Fruit fly (Drosophila melanogaster): ENCODE results near the gene Surf6.

The Surf6 gene

DNA sequence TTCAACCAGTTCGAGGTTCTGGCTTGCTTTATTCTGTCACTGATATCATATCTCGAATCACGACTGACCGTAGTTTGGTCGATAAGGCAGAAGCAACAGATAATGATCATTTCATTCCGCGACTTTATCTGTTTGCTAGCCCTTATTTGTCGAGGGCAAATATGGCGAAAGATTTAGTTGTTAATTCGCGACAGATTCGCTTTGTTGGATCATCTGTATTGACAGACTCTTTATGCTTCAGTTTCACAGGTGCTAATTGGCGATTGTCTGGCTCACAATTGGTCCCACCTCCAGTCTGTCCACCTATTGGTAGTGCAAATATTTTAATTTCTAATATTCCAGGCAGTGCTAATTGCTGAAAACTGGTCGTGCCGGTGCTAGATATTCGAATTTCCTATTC, 19.7 kb upstream of the Surf6 start (continued):
- no peak for TF ChIP-seq CG18619 (GFP tag; optimal IDR thresholded peaks at IDR 0.05)
- no peak for TF ChIP-seq CG3838 (GFP tag; optimal IDR thresholded peaks at IDR 0.05)
- peak; percentile 45 for TF ChIP-seq CG15514 (GFP tag; optimal IDR thresholded peaks at IDR 0.05)
- no peak for TF ChIP-seq cas (GFP tag; IDR thresholded peaks at IDR 0.05)
- peak; percentile 54 for TF ChIP-seq mirr (GFP tag; optimal IDR thresholded peaks at IDR 0.05)
- no peak for TF ChIP-seq CG8089 (GFP tag; optimal IDR thresholded peaks at IDR 0.05)
- TF ChIP-seq CG8765 (GFP tag; IDR thresholded peaks at IDR 0.05), result no peak
- TF ChIP-seq CG18011 (GFP tag; optimal IDR thresholded peaks at IDR 0.05), result no peak
- no peak for TF ChIP-seq CG10267 (tag; optimal IDR thresholded peaks at IDR 0.05)
- no peak for TF ChIP-seq Doc2 (GFP tag; IDR thresholded peaks at IDR 0.05)
- no peak for TF ChIP-seq usp (GFP tag; optimal IDR thresholded peaks at IDR 0.05)
- no peak for TF ChIP-seq Dad (GFP tag; optimal IDR thresholded peaks at IDR 0.05)
- TF ChIP-seq sens (GFP tag), result peak; percentile 56
- no peak for TF ChIP-seq CG1233 (GFP tag; optimal IDR thresholded peaks at IDR 0.05)
- TF ChIP-seq CG17385 (GFP tag; optimal IDR thresholded peaks at IDR 0.05), result no peak
- TF ChIP-seq CG33213 (GFP tag; optimal IDR thresholded peaks at IDR 0.05), result no peak
- no peak for TF ChIP-seq Scr (GFP tag; IDR thresholded peaks at IDR 0.05; ENCODE audit: partially characterized antibody)
- no peak for TF ChIP-seq CG17612 (GFP tag; IDR thresholded peaks at IDR 0.05)
- TF ChIP-seq CG9932 (GFP tag; IDR thresholded peaks at IDR 0.05), result peak; percentile 29; the same call in 1 of the 2 replicates
- TF ChIP-seq bab2 (GFP tag; optimal IDR thresholded peaks at IDR 0.05), result no peak
- TF ChIP-seq ems (GFP tag; optimal IDR thresholded peaks at IDR 0.05), result no peak
- no peak for TF ChIP-seq scrt (GFP tag; optimal IDR thresholded peaks at IDR 0.05)
- TF ChIP-seq CG7928 (GFP tag; optimal IDR thresholded peaks at IDR 0.05), result no peak
- TF ChIP-seq gce (GFP tag; IDR thresholded peaks at IDR 0.05), result no peak
- TF ChIP-seq bigmax (GFP tag; optimal IDR thresholded peaks at IDR 0.05), result no peak
- TF ChIP-seq slbo (GFP tag; IDR thresholded peaks at IDR 0.05), result no peak
- TF ChIP-seq NfI (GFP tag; optimal IDR thresholded peaks at IDR 0.05), result no peak
- TF ChIP-seq E2f2 (GFP tag; IDR thresholded peaks at IDR 0.05), result no peak
- TF ChIP-seq ase (GFP tag; IDR thresholded peaks at IDR 0.05), result no peak
- peak; percentile 66 for TF ChIP-seq Hmr (GFP tag; optimal IDR thresholded peaks at IDR 0.05)
- peak; percentile 8 for TF ChIP-seq cwo (GFP tag; optimal IDR thresholded peaks at IDR 0.05)
- TF ChIP-seq CG13287 (GFP tag; IDR thresholded peaks at IDR 0.05; ENCODE audit: partially characterized antibody), result no peak
- TF ChIP-seq seq (GFP tag; IDR thresholded peaks at IDR 0.05), result 0 out of 2 replicates have a peak, but pooled peaks have one; percentile 32
- TF ChIP-seq eyg (GFP tag; optimal IDR thresholded peaks at IDR 0.05), result peak; percentile 13
- no peak for TF ChIP-seq klu (GFP tag; IDR thresholded peaks at IDR 0.05)
- peak; percentile 11 for TF ChIP-seq B-H2 (GFP tag; optimal IDR thresholded peaks at IDR 0.05)
- no peak for TF ChIP-seq Vsx1 (GFP tag; optimal IDR thresholded peaks at IDR 0.05)
- TF ChIP-seq CG10543 (GFP tag; optimal IDR thresholded peaks at IDR 0.05), result peak; percentile 49
- TF ChIP-seq abd-A (tag; optimal IDR thresholded peaks at IDR 0.05), result no peak
- TF ChIP-seq sc (optimal IDR thresholded peaks at IDR 0.05), result no peak
- TF ChIP-seq sc (GFP tag; optimal IDR thresholded peaks at IDR 0.05), result no peak
- no peak for TF ChIP-seq p53 (GFP tag; optimal IDR thresholded peaks at IDR 0.05)
- TF ChIP-seq CG15073 (GFP tag; optimal IDR thresholded peaks at IDR 0.05), result no peak
- TF ChIP-seq slp2 (GFP tag; optimal IDR thresholded peaks at IDR 0.05), result no peak
- no peak for TF ChIP-seq B-H1 (GFP tag; IDR thresholded peaks at IDR 0.05)
- TF ChIP-seq CoRest (tag; optimal IDR thresholded peaks at IDR 0.05), result no peak
- TF ChIP-seq Fer2 (tag; optimal IDR thresholded peaks at IDR 0.05), result peak; percentile 1
- TF ChIP-seq da (GFP tag; optimal IDR thresholded peaks at IDR 0.05), result no peak
- no peak for TF ChIP-seq vfl (GFP tag; optimal IDR thresholded peaks at IDR 0.05)
- no peak for TF ChIP-seq Hr78 (GFP tag; optimal IDR thresholded peaks at IDR 0.05)
- TF ChIP-seq h (optimal IDR thresholded peaks at IDR 0.05), result no peak
- no peak for TF ChIP-seq CG17359 (tag; optimal IDR thresholded peaks at IDR 0.05)
- no peak for TF ChIP-seq NFAT (GFP tag; IDR thresholded peaks at IDR 0.05)
